Fruit fly (Drosophila melanogaster) whole organism, prepupa: ENCODE measurements around the gene Grip71.

Experiments
- CG10631 ChIP-seq: fragments of 200-800 bp; sonication (Bioruptor generic); optimal IDR thresholded peaks from 2 replicates; lab custom pipeline; 2016; ENCODE audit warnings: missing biosample characterization, missing genetic modification characterization
- CG10669 ChIP-seq: fragments of 200-800 bp; sonication (Bioruptor generic); optimal IDR thresholded peaks from 3 replicates; lab custom pipeline; 2018; ENCODE audit warnings: missing biosample characterization, mild to moderate bottlenecking, missing genetic modification characterization, moderate library complexity
- CG11294 ChIP-seq: fragments of 200-800 bp; sonication (Bioruptor generic); IDR thresholded peaks from 2 replicates; pipeline ENCODE4 v1.3.6; 2022; ENCODE audit warnings: missing biosample characterization, missing genetic modification characterization
- CG11762 ChIP-seq: fragments of 200-800 bp; sonication (Bioruptor generic); optimal IDR thresholded peaks from 3 replicates; lab custom pipeline; 2016; ENCODE audit warnings: missing biosample characterization, missing genetic modification characterization; ENCODE audit not compliant: insufficient read depth
- CG15336 ChIP-seq: fragments of 200-800 bp; sonication (Bioruptor generic); IDR thresholded peaks from 2 replicates; pipeline ENCODE4 v1.3.6; 2022; ENCODE audit warnings: missing biosample characterization, missing genetic modification characterization
- CG1621 ChIP-seq: fragments of 200-800 bp; sonication (Bioruptor generic); optimal IDR thresholded peaks from 3 replicates; lab custom pipeline; 2018; ENCODE audit warnings: missing biosample characterization, mild to moderate bottlenecking, missing genetic modification characterization
- CG16779 ChIP-seq: fragments of 200-800 bp; sonication (Bioruptor generic); optimal IDR thresholded peaks from 3 replicates; lab custom pipeline; 2017; ENCODE audit warnings: missing biosample characterization, mild to moderate bottlenecking, missing genetic modification characterization
- CG31627 ChIP-seq: fragments of 200-800 bp; sonication (Bioruptor generic); optimal IDR thresholded peaks from 3 replicates; lab custom pipeline; 2016; ENCODE audit warnings: missing biosample characterization, missing genetic modification characterization
- CG32006 ChIP-seq: fragments of 200-800 bp; sonication (Bioruptor generic); optimal IDR thresholded peaks from 3 replicates; lab custom pipeline; 2017; ENCODE audit warnings: missing biosample characterization, mild to moderate bottlenecking, missing genetic modification characterization
- CG34406 ChIP-seq: fragments of 200-800 bp; sonication (Bioruptor generic); optimal IDR thresholded peaks from 3 replicates; lab custom pipeline; 2016; ENCODE audit warnings: missing biosample characterization, missing genetic modification characterization
- CG4318 ChIP-seq: fragments of 200-800 bp; sonication (Bioruptor generic); optimal IDR thresholded peaks from 3 replicates; lab custom pipeline; 2017; ENCODE audit warnings: missing biosample characterization, mild to moderate bottlenecking, missing genetic modification characterization
- CG6276 ChIP-seq: fragments of 200-800 bp; sonication (Bioruptor generic); optimal IDR thresholded peaks from 2 replicates; lab custom pipeline; 2017; ENCODE audit warnings: missing biosample characterization, mild to moderate bottlenecking, missing genetic modification characterization
- CG6792 ChIP-seq: fragments of 200-800 bp; sonication (Bioruptor generic); optimal IDR thresholded peaks from 3 replicates; lab custom pipeline; 2016; ENCODE audit warnings: missing biosample characterization, missing genetic modification characterization
- CG6808 ChIP-seq: fragments of 200-800 bp; sonication (Bioruptor generic); optimal IDR thresholded peaks from 3 replicates; lab custom pipeline; 2017; ENCODE audit warnings: missing biosample characterization, missing genetic modification characterization, mild to moderate bottlenecking, moderate library complexity, missing genetic modification reagents
- CG6854 ChIP-seq: fragments of 200-800 bp; sonication (Bioruptor generic); optimal IDR thresholded peaks from 2 replicates; lab custom pipeline; 2017; ENCODE audit warnings: missing biosample characterization, mild to moderate bottlenecking, missing genetic modification characterization
- CG7368 ChIP-seq: fragments of 200-800 bp; sonication (Bioruptor generic); optimal IDR thresholded peaks from 3 replicates; lab custom pipeline; 2016; ENCODE audit warnings: missing biosample characterization, missing genetic modification characterization
- CG8319 ChIP-seq: fragments of 200-800 bp; sonication (Bioruptor generic); optimal IDR thresholded peaks from 3 replicates; lab custom pipeline; 2016; ENCODE audit warnings: missing biosample characterization, missing genetic modification characterization
- CG9139 ChIP-seq: fragments of 200-800 bp; sonication (Bioruptor generic); optimal IDR thresholded peaks from 3 replicates; lab custom pipeline; 2017; ENCODE audit warnings: missing biosample characterization, mild to moderate bottlenecking, missing genetic modification characterization
- Eip78C ChIP-seq: fragments of 200-800 bp; sonication (Bioruptor generic); peaks from one replicate; lab custom pipeline; 2016; ENCODE audit warnings: missing biosample characterization, missing genetic modification characterization
- Eip93F ChIP-seq: fragments of 200-800 bp; sonication (Bioruptor generic); optimal IDR thresholded peaks from 2 replicates; lab custom pipeline; 2016; ENCODE audit warnings: missing biosample characterization, mild to moderate bottlenecking, missing genetic modification characterization
- Ets21C ChIP-seq: fragments of 200-800 bp; sonication (Bioruptor generic); optimal IDR thresholded peaks from 3 replicates; lab custom pipeline; 2016; ENCODE audit warnings: missing biosample characterization, missing genetic modification characterization
- Ets96B ChIP-seq: fragments of 200-800 bp; optimal IDR thresholded peaks from 2 replicates; lab custom pipeline; 2019; ENCODE audit warnings: missing biosample characterization, mild to moderate bottlenecking, missing genetic modification characterization, moderate library complexity
- Gug ChIP-seq: fragments of 200-800 bp; sonication (Bioruptor generic); IDR thresholded peaks from 2 replicates; pipeline ENCODE4 v1.3.6; 2022; ENCODE audit warnings: missing biosample characterization, missing genetic modification characterization
- Hr38 ChIP-seq: sonication (Bioruptor generic); optimal IDR thresholded peaks from 2 replicates; lab custom pipeline; 2016; ENCODE audit warnings: missing biosample characterization, missing genetic modification characterization
- Hr39 ChIP-seq: fragments of 200-800 bp; sonication (Bioruptor generic); optimal IDR thresholded peaks from 2 replicates; lab custom pipeline; 2016; ENCODE audit warnings: missing biosample characterization, missing genetic modification characterization
- Hr4 ChIP-seq: fragments of 200-800 bp; sonication (Bioruptor generic); optimal IDR thresholded peaks from 3 replicates; lab custom pipeline; 2016; ENCODE audit warnings: missing biosample characterization, missing genetic modification characterization
- Lpt ChIP-seq: fragments of 200-800 bp; sonication (Bioruptor generic); optimal IDR thresholded peaks from 3 replicates; lab custom pipeline; 2016; ENCODE audit warnings: missing biosample characterization, missing genetic modification characterization
- Met ChIP-seq: fragments of 200-800 bp; sonication (Bioruptor generic); optimal IDR thresholded peaks from 3 replicates; lab custom pipeline; 2016; ENCODE audit warnings: missing biosample characterization, missing genetic modification characterization
- OdsH ChIP-seq: fragments of 200-800 bp; sonication (Bioruptor generic); optimal IDR thresholded peaks from 3 replicates; lab custom pipeline; 2016; ENCODE audit warnings: missing biosample characterization, missing genetic modification characterization
- Smox ChIP-seq: fragments of 200-800 bp; sonication (Bioruptor generic); optimal IDR thresholded peaks from 3 replicates; lab custom pipeline; 2016; ENCODE audit warnings: missing biosample characterization, missing genetic modification characterization
- Sox102F ChIP-seq: fragments of 200-800 bp; sonication (Bioruptor generic); optimal IDR thresholded peaks from 2 replicates; lab custom pipeline; 2016; ENCODE audit warnings: missing biosample characterization, mild to moderate bottlenecking, missing genetic modification characterization
- Sox15 ChIP-seq: fragments of 200-800 bp; sonication (Bioruptor generic); optimal IDR thresholded peaks from 3 replicates; lab custom pipeline; 2016; ENCODE audit warnings: missing biosample characterization, missing genetic modification characterization
- achi ChIP-seq: fragments of 200-800 bp; sonication (Bioruptor generic); optimal IDR thresholded peaks from 3 replicates; lab custom pipeline; 2016; ENCODE audit warnings: missing biosample characterization, missing genetic modification characterization
- acj6 ChIP-seq: fragments of 200-800 bp; sonication (Bioruptor generic); optimal IDR thresholded peaks from 3 replicates; lab custom pipeline; 2016; ENCODE audit warnings: missing biosample characterization, missing genetic modification characterization
- cyc ChIP-seq: fragments of 200-800 bp; sonication (Bioruptor generic); optimal IDR thresholded peaks from 3 replicates; lab custom pipeline; 2016; ENCODE audit warnings: missing biosample characterization, missing genetic modification characterization
- dsx ChIP-seq: fragments of 200-800 bp; optimal IDR thresholded peaks from 3 replicates; lab custom pipeline; 2019; ENCODE audit warnings: missing biosample characterization, mild to moderate bottlenecking, missing genetic modification characterization, moderate library complexity; ENCODE audit not compliant: poor library complexity, severe bottlenecking
- eg ChIP-seq: fragments of 200-800 bp; sonication (Bioruptor generic); IDR thresholded peaks from 3 replicates; pipeline ENCODE4 v1.3.6; 2022; ENCODE audit warnings: missing biosample characterization, missing genetic modification characterization
- esn ChIP-seq: fragments of 200-800 bp; sonication (Bioruptor generic); optimal IDR thresholded peaks from 2 replicates; lab custom pipeline; 2016; ENCODE audit warnings: missing biosample characterization, mild to moderate bottlenecking, missing genetic modification characterization, moderate library complexity
- fd85E ChIP-seq: fragments of 200-800 bp; sonication (Bioruptor generic); optimal IDR thresholded peaks from 3 replicates; lab custom pipeline; 2016; ENCODE audit warnings: missing biosample characterization, missing genetic modification characterization
- fkh ChIP-seq: fragments of 200-800 bp; sonication (Bioruptor generic); optimal IDR thresholded peaks from 3 replicates; lab custom pipeline; 2017; ENCODE audit warnings: missing biosample characterization, mild to moderate bottlenecking, missing genetic modification characterization, moderate library complexity
- lz ChIP-seq: fragments of 200-800 bp; sonication (Bioruptor generic); optimal IDR thresholded peaks from 3 replicates; lab custom pipeline; 2016; ENCODE audit warnings: missing biosample characterization, missing genetic modification characterization
- net ChIP-seq: fragments of 200-800 bp; sonication (Bioruptor generic); optimal IDR thresholded peaks from 3 replicates; lab custom pipeline; 2016; ENCODE audit warnings: missing biosample characterization, missing genetic modification characterization
- pdm3 ChIP-seq: fragments of 200-800 bp; sonication (Bioruptor generic); optimal IDR thresholded peaks from 3 replicates; lab custom pipeline; 2016; ENCODE audit warnings: missing biosample characterization, missing genetic modification characterization
- spab ChIP-seq: fragments of 200-800 bp; sonication (Bioruptor generic); optimal IDR thresholded peaks from 2 replicates; lab custom pipeline; 2017; ENCODE audit warnings: missing biosample characterization, mild to moderate bottlenecking, missing genetic modification characterization, missing genetic modification reagents
- ss ChIP-seq, 2 experiments: fragments of 200-800 bp; sonication (Bioruptor generic); optimal IDR thresholded peaks; 2 replicates in 1 of 2; 3 replicates in 1 of 2; lab custom pipeline; 2017 to 2018; ENCODE audit warnings: mild to moderate bottlenecking in 2 of 2, missing biosample characterization in 2 of 2, missing genetic modification characterization in 2 of 2, moderate library complexity in 1 of 2
- svp ChIP-seq: fragments of 200-800 bp; sonication (Bioruptor generic); peaks from one replicate; lab custom pipeline; 2016; ENCODE audit warnings: missing biosample characterization, missing genetic modification characterization
- vri ChIP-seq: fragments of 200-800 bp; sonication (Bioruptor generic); optimal IDR thresholded peaks from 3 replicates; lab custom pipeline; 2016; ENCODE audit warnings: missing biosample characterization, mild to moderate bottlenecking, missing genetic modification characterization

Gene Grip71

DNA sequence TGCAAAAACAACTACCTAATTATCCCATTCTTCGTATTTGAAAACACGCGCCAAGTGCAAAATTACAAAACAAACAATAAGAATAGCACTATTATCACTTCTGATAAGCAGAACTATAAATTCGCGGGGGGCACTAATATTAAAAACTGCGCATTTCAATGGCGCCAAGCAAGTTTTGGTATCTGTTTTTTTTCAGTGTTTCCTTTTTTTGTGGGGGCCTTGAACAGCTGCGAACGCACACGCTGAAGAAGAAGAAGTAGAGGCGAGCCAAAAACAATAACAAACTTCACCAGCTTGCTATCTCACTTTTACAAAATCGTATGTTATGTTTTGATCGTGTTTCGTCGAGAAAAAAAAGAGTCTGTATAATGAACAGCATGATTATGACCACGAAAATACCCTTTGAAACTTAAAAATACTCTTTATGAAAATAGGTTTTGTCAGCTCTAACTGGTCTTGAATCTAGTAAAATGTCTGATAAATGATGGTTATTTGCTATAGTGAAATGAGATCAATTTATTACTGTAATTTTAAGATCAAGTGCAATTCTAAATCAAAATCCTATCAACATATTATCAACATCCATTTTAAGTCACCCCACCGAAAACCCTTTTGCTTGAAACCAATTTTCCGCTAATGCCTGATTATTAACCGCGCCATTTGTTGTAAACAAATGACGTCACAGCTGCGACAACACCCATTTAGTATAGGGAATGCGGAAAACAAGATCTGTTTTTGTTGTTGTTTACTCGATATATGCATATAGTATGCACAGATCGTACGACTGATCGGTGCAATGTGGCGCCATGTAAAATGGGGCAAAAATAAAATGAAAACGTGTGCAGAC lies 14.5 kb upstream of the Grip71 start (continued):
- TF ChIP-seq lz (GFP tag; lab: Kevin White, UChicago) (peak; percentile 51), Hr4 (GFP tag; lab: Kevin White, UChicago) (no peak), CG6808 (GFP tag; lab: Kevin White, UChicago) (no peak), Sox15 (GFP tag; lab: Kevin White, UChicago) (peak; percentile 11), eg (peak; percentile 71), CG34406 (GFP tag; lab: Kevin White, UChicago) (peak; percentile 28), CG8319 (no peak)
- TF ChIP-seq, all 60 proteins: peak for 32

DNA sequence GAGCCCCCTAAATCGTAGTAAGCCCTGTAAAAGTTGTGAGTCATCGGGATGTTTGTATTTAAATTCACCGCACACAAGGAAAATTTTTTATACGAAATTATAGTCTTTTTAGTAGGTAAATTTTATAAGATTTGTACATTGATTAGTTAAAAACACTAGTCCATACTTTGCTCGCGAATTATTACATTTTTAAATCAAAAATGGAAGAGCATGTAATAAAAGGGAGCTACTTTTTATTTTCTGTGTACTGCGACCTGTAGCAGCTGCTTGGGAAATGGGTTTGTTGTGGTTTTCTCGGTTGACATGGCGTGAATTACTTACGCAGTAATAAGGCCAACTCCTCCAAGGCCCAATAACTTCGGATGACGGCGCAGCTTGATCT lies 13.9 kb upstream of the Grip71 start:
- TF ChIP-seq fkh (GFP tag; lab: Kevin White, UChicago) (no peak), CG11762 (GFP tag; lab: Kevin White, UChicago) (peak; percentile 9), CG7368 (GFP tag; lab: Kevin White, UChicago) (no peak), esn (GFP tag; lab: Kevin White, UChicago) (peak; percentile 54), eg (peak; percentile 64; the same call in 2 of the 3 replicates), CG6808 (GFP tag; lab: Kevin White, UChicago) (no peak), CG6276 (GFP tag; lab: Kevin White, UChicago) (no peak), CG32006 (GFP tag; lab: Kevin White, UChicago) (peak; percentile 66), cyc (GFP tag; lab: Kevin White, UChicago) (peak; percentile 29), Hr4 (GFP tag; lab: Kevin White, UChicago) (peak; percentile 65), CG6854 (GFP tag; lab: Kevin White, UChicago) (no peak), CG11294 (no peak), CG31627 (GFP tag; lab: Kevin White, UChicago) (peak; percentile 39), Eip93F (GFP tag; lab: Kevin White, UChicago) (no peak), Sox102F (GFP tag; lab: Kevin White, UChicago) (peak; percentile 5), vri (GFP tag; lab: Kevin White, UChicago) (no peak), CG6792 (GFP tag; lab: Kevin White, UChicago) (peak; percentile 56), Lpt (peak; percentile 13), Sox15 (GFP tag; lab: Kevin White, UChicago) (no peak), Hr39 (GFP tag; lab: Kevin White, UChicago) (peak; percentile 44), CG16779 (tag; lab: Kevin White, UChicago) (no peak), CG15336 (GFP tag; lab: Robert Waterston, UW) (peak; percentile 59), CG1621 (tag; lab: Kevin White, UChicago) (no peak), achi (GFP tag; lab: Kevin White, UChicago) (peak; percentile 48), CG34406 (GFP tag; lab: Kevin White, UChicago) (peak; percentile 35), CG10669 (GFP tag; lab: Kevin White, UChicago) (peak; percentile 27), CG10631 (GFP tag; lab: Kevin White, UChicago) (peak; percentile 53), CG9139 (GFP tag; lab: Kevin White, UChicago) (no peak), spab (no peak), Met (GFP tag; lab: Kevin White, UChicago) (no peak), net (peak; percentile 43), Eip78C (GFP tag; lab: Kevin White, UChicago) (peak; percentile 83), CG4318 (peak; percentile 24), Ets96B (tag; lab: Kevin White, UChicago) (peak; percentile 58), Gug (GFP tag; lab: Robert Waterston, UW) (0 out of 2 replicates have a peak, but pooled peaks have one; percentile 26), Ets21C (no peak), acj6 (GFP tag; lab: Kevin White, UChicago) (peak; percentile 73), Hr38 (GFP tag; lab: Kevin White, UChicago) (no peak), OdsH (peak; percentile 66), ss (GFP tag; optimal IDR thresholded peaks at IDR 0.05; lab: Kevin White, UChicago) (no peak), fd85E (GFP tag; lab: Kevin White, UChicago) (no peak), dsx (GFP tag; lab: Kevin White, UChicago) (no peak), svp (GFP tag; lab: Kevin White, UChicago) (no peak), lz (GFP tag; lab: Kevin White, UChicago) (peak; percentile 46), CG8319 (no peak), pdm3 (GFP tag; lab: Kevin White, UChicago) (peak; percentile 63), Smox (peak; percentile 39)
